Worm (Caenorhabditis elegans) whole organism, L3 larva: ENCODE data around the gene srsx-25.

Source experiments
- R02D3.7 ChIP-seq: fragments of 150-350 bp; optimal IDR thresholded peaks from 2 replicates; lab custom pipeline; 2014; ENCODE audit warnings: missing biosample characterization, missing genetic modification characterization
- ama-1 ChIP-seq: fragments of 150-350 bp; optimal IDR thresholded peaks from 2 replicates; lab custom pipeline; 2018
- fos-1 ChIP-seq: fragments of 150-350 bp; optimal IDR thresholded peaks from 2 replicates; lab custom pipeline; 2014; ENCODE audit warnings: missing biosample characterization, missing genetic modification characterization
- lsy-12 ChIP-seq: sonication (generic microtip); optimal IDR thresholded peaks from 2 replicates; lab custom pipeline; 2016; ENCODE audit warnings: mild to moderate bottlenecking, missing genetic modification characterization, missing compliant biosample characterization
- mdl-1 ChIP-seq: fragments of 150-350 bp; optimal IDR thresholded peaks from 2 replicates; lab custom pipeline; 2014; ENCODE audit warnings: missing biosample characterization, missing genetic modification characterization
- nhr-12 ChIP-seq: fragments of 150-350 bp; optimal IDR thresholded peaks from 2 replicates; lab custom pipeline; 2014; ENCODE audit warnings: missing biosample characterization, missing genetic modification characterization
- nhr-237 ChIP-seq: fragments of 150-350 bp; optimal IDR thresholded peaks from 2 replicates; lab custom pipeline; 2014; ENCODE audit warnings: missing biosample characterization, missing genetic modification characterization
- nhr-76 ChIP-seq: fragments of 150-350 bp; sonication (generic microtip); optimal IDR thresholded peaks from 5 replicates; lab custom pipeline; 2014; ENCODE audit warnings: missing biosample characterization, missing genetic modification characterization
- pha-4 ChIP-seq: fragments of 150-350 bp; optimal IDR thresholded peaks from 2 replicates; lab custom pipeline; 2014; ENCODE audit warnings: missing biosample characterization, missing genetic modification reagents, missing genetic modification characterization
- snpc-4 ChIP-seq: fragments of 150-350 bp; optimal IDR thresholded peaks from 2 replicates; lab custom pipeline; 2014; ENCODE audit warnings: missing biosample characterization, missing genetic modification characterization
- unc-62 ChIP-seq: fragments of 150-350 bp; sonication (generic microtip); optimal IDR thresholded peaks from 4 replicates; lab custom pipeline; 2014; ENCODE audit warnings: missing biosample characterization, missing genetic modification reagents, missing genetic modification characterization

DNA sequence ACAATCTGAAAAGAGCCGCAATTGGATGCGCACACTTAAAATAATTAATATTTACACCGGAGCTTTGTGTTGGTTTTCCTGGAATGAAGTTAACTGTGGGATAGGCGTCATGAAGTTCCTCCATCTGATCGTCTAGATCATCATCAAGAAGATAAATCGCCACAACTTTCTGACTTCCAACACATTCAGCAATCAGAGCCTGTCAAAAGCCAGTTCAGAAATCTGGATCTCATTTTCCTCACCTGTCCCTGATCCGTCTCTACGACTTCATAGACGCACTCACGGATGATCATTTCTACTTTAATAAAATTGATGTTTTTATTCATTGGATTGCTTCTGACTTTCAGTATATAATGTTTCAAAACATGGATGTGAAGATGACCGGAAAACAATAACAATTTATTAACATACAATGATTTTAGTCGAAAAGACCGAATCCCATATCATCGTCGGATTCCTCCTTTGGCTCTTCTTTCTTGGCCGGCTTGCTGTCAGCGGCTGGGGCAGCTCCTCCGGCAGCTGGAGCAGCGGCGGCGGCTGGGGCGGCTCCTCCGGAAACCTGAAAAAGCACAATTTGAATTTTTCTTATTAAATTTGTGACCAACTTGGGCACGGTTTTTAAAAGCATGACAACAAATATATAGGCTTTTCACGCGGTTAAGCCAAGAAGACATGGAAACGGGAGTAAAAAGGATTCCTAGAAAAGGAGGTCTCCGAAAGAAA is 4.3 kb downstream of the srsx-25 start, which contains the start of gene agt-1:
- TF ChIP-seq ama-1 (lab: Kevin White, UChicago), result no peak
- TF ChIP-seq lsy-12 (tag; lab: Kevin White, UChicago), result no peak
- TF ChIP-seq nhr-12 (tag; lab: Kevin White, UChicago), result no peak
- TF ChIP-seq pha-4 (tag; lab: Kevin White, UChicago), result no peak
- no peak for TF ChIP-seq mdl-1 (tag; lab: Kevin White, UChicago)
- TF ChIP-seq fos-1 (tag; lab: Kevin White, UChicago), result no peak
- no peak for TF ChIP-seq unc-62
- TF ChIP-seq nhr-237 (tag; lab: Kevin White, UChicago), result no peak
- TF ChIP-seq nhr-76 (tag; lab: Kevin White, UChicago), result no peak
- TF ChIP-seq R02D3.7, result no peak
- no peak for TF ChIP-seq snpc-4 (tag; lab: Kevin White, UChicago)
